Worm (Caenorhabditis elegans): ENCODE data around the gene Y37E11B.10.

DNA sequence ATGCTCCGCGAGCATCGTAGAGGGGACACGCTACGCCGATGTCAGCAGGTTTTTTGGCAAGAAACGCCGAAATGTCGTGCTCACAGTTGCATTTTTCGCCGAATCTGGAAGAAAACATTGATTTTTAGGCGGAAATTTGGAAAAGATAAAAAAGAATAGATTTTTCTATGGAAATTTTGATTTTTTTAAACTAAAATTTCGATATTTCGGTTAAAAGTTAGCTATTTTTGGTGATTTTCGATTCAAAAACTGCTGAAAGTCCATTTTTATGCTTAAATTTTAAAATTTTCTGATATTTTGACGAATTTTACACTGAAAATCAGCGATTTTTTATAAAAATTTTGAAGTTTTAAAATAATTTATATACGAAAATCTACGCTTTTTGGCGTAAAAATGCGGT is 8.9 kb downstream of the Y37E11B.10 start:
- TF ChIP-seq unc-39 (tag; optimal IDR thresholded peaks at IDR 0.05) (no peak), fkh-10 (GFP tag; optimal IDR thresholded peaks at IDR 0.05) (no peak), ceh-16 (tag; optimal IDR thresholded peaks at IDR 0.05) (no peak), nhr-25 (tag; optimal IDR thresholded peaks at IDR 0.05) (no peak), snpc-4 (tag; optimal IDR thresholded peaks at IDR 0.05) (no peak), ZK546.5 (tag; optimal IDR thresholded peaks at IDR 0.05) (no peak), ceh-9 (tag; optimal IDR thresholded peaks at IDR 0.05) (no peak)
